Fruit fly (Drosophila melanogaster) Kc167 (cell line): ENCODE measurements around the gene CG13716.

Experiments used
- Myc ChIP-seq: fragments of >200 bp; optimal IDR thresholded peaks from 2 replicates; lab custom pipeline; 2017; ENCODE audit warnings: missing external identifiers
- h ChIP-seq: fragments of >200 bp; optimal IDR thresholded peaks from 3 replicates; lab custom pipeline; 2018; ENCODE audit warnings: missing external identifiers
- insv ChIP-seq: fragments of >200 bp; optimal IDR thresholded peaks from 3 replicates; lab custom pipeline; 2018; ENCODE audit warnings: missing external identifiers
- psq ChIP-seq: fragments of >200 bp; optimal IDR thresholded peaks from 2 replicates; lab custom pipeline; 2017; ENCODE audit warnings: missing external identifiers
- ttk ChIP-seq: sonication (Bioruptor generic); optimal IDR thresholded peaks from 2 replicates; lab custom pipeline; 2017; ENCODE audit warnings: missing external identifiers

DNA sequence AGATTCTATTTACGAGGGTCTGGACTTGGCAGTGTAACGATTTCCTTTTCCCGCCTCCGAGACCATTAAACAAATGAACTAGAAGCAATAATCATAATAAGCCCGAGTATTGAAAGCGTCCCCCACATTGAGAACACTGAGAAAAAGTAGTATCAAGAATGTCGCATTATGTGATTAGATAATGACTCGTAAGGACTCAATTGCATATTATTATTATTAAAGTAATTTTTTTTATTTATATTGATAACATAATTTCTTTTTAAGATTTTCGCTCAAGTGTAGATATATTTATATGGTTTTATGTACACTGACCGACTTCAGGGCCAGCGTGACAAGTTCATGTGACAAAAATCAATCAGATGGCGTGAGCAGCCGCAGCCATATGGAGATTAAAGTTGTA, 31.1 kb downstream of the CG13716 start:
- TF ChIP-seq psq (lab: Kevin White, UChicago) (no peak), insv (lab: Kevin White, UChicago) (no peak), ttk (lab: Kevin White, UChicago) (no peak), h (lab: Kevin White, UChicago) (no peak), Myc (lab: Kevin White, UChicago) (no peak)
